Worm (Caenorhabditis elegans): ENCODE measurements around the gene F23H12.5.

The F23H12.5 gene

DNA sequence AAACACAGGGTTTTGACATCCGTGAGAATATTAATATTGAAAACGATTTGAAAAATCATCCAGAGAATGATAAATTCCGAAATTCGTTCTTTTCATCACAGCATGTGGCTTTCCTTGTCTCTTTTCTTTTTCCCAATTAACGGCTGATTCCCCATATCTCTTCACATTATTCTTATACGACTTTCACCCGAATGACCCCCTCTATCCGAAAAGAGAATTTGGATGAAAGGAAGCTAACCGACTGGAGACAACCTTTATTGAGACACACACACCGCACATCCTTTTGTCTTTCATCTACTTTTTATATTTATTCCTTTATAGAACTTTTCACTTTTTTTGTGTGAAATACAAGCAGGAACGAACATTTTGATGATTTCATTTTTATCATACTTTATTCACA lies 815 bp upstream of the F23H12.5 start:
- TF ChIP-seq ztf-4 (tag; optimal IDR thresholded peaks at IDR 0.05) = no peak
- TF ChIP-seq sma-9 (GFP tag; optimal IDR thresholded peaks at IDR 0.05) = no peak
- TF ChIP-seq sma-9 (tag; optimal IDR thresholded peaks at IDR 0.05) = no peak
- TF ChIP-seq nhr-25 (tag; optimal IDR thresholded peaks at IDR 0.05) = no peak
- TF ChIP-seq peb-1 (tag; optimal IDR thresholded peaks at IDR 0.05) = no peak
- TF ChIP-seq ceh-82 (tag; optimal IDR thresholded peaks at IDR 0.05) = no peak
- TF ChIP-seq alr-1 (tag; optimal IDR thresholded peaks at IDR 0.05) = no peak
- TF ChIP-seq sem-4 (tag; optimal IDR thresholded peaks at IDR 0.05) = no peak
- TF ChIP-seq mab-5 (tag; optimal IDR thresholded peaks at IDR 0.05) = no peak
- no peak for TF ChIP-seq mbf-1 (tag; optimal IDR thresholded peaks at IDR 0.05)
- TF ChIP-seq dmd-4 (tag; optimal IDR thresholded peaks at IDR 0.05) = no peak
- no peak for TF ChIP-seq unc-62 (GFP tag; optimal IDR thresholded peaks at IDR 0.05)

DNA sequence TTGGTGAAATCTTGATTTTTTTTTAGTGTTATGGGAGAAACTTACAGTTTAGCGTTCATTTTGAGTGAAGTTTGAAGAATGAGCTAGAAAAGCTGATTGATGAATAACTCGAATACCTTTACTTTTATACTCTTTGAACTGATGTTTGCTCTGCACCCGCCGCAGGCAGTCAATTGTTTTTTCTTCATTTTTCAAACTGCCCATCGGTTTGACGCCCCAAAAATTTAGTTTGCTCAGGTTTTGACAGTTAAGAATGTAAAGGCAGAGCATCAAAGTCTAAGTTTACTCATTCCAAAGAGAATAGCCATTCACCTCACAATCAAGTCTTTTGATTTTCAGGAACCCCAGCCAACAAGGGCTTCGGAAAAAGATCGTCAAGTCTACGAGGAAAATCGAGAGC lies 3.2 kb downstream of the F23H12.5 start, which contains the start of gene fipr-1:
TSS of gene fipr-1 (minus strand) at position 101 of the 400 bp plus-strand sequence.
- TF ChIP-seq unc-39 (tag; optimal IDR thresholded peaks at IDR 0.05) (no peak), nhr-11 (tag; optimal IDR thresholded peaks at IDR 0.05) (no peak), F13H6.1 (tag; optimal IDR thresholded peaks at IDR 0.05) (no peak), ztf-1 (GFP tag; conservative IDR thresholded peaks at IDR 0.05) (no peak), Y55F3AM.14 (GFP tag; optimal IDR thresholded peaks at IDR 0.05) (no peak), zag-1 (tag; optimal IDR thresholded peaks at IDR 0.05) (no peak)

DNA sequence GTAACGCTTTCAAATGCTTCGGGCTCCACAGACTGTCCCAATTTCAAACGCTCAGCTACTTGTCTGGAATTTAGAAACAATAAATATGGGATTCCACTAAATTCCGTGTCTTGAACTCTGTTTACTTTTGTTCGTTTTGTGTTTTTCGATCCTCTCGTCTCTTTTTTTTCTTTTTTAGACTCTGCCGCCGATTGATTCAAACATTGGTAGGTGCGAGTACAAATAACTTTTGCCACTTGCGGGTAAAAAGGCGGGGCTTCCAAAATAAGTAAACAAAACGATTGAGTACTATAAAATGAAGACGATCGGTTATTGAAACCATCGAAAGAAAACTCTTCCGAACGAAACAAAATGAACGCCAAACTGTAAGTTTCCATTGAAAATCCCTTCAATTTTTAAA lies 6.7 kb downstream of the F23H12.5 start, which contains the start of gene fipr-2:
TSS of gene fipr-2 (plus strand) at position 245 of the 400 bp plus-strand sequence.
- TF ChIP-seq mdl-1 (tag; optimal IDR thresholded peaks at IDR 0.05) (no peak), nhr-10 (tag; optimal IDR thresholded peaks at IDR 0.05) (no peak), ama-1 (optimal IDR thresholded peaks at IDR 0.05) (no peak), nhr-6 (tag; optimal IDR thresholded peaks at IDR 0.05) (no peak), mab-5 (tag; optimal IDR thresholded peaks at IDR 0.05) (no peak), nhr-23 (tag; optimal IDR thresholded peaks at IDR 0.05) (no peak), skn-1 (tag; optimal IDR thresholded peaks at IDR 0.05) (no peak)

DNA sequence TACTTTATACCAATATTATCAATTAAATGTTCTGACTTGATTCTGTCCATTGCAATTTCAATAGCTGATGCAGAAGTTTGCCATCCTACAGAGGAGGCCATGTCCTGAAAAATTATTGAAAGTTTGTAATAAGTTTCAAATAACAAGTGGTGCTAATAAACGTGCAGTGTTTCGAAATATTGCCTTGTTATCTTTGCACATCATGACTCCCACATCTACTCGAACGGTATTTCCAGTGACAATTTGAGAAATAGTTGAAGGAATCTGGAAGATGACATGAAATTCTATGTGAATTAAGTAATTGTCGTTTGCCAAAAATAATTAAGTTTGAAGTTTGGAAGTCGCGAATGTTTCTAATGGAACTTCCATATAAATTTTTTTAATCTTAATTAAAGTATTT lies 11.0 kb downstream of the F23H12.5 start, which contains the start of gene gcy-13:
TSS of gene gcy-13 (minus strand) at position 101 of the 400 bp plus-strand sequence.
- TF ChIP-seq unc-62 (GFP tag; optimal IDR thresholded peaks at IDR 0.05) = no peak
- no peak for TF ChIP-seq alr-1 (tag; optimal IDR thresholded peaks at IDR 0.05)
- no peak for TF ChIP-seq C34F6.9 (tag; optimal IDR thresholded peaks at IDR 0.05)
- no peak for TF ChIP-seq Y55F3AM.14 (GFP tag; optimal IDR thresholded peaks at IDR 0.05)
- no peak for TF ChIP-seq skn-1 (tag; optimal IDR thresholded peaks at IDR 0.05)
- no peak for TF ChIP-seq lin-13 (GFP tag; optimal IDR thresholded peaks at IDR 0.05)
- TF ChIP-seq unc-55 (GFP tag; optimal IDR thresholded peaks at IDR 0.05) = no peak

DNA sequence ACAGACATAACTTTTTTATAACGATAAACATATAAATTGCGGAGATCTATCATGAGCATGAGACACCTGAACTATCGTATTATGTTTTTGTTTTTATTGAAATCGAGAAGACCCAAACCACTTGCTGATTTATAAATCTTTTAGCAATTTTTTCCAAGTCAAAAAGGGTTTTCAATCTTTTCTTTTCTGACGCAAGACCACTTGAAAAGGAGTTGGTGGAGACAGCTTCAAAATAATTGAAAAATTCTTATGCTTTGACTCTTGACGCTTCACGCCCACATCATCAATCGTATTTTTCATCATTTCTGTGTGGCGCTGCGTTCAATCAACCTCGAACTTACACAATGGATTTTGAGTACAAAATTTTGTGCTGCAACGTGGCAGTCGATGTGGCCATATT lies 12.9 kb downstream of the F23H12.5 start, which contains the start of gene F23H12.7:
TSS of gene F23H12.7 (plus strand) at position 301 of the 400 bp plus-strand sequence.
- TF ChIP-seq F13H6.1 (tag; optimal IDR thresholded peaks at IDR 0.05) = no peak
- TF ChIP-seq aly-2 (tag; optimal IDR thresholded peaks at IDR 0.05) = no peak
- no peak for TF ChIP-seq alr-1 (tag; optimal IDR thresholded peaks at IDR 0.05)
- no peak for TF ChIP-seq Y55F3AM.14 (GFP tag; optimal IDR thresholded peaks at IDR 0.05)
- TF ChIP-seq mab-5 (tag; optimal IDR thresholded peaks at IDR 0.05) = no peak
- no peak for TF ChIP-seq nhr-77 (tag; optimal IDR thresholded peaks at IDR 0.05)
- no peak for TF ChIP-seq elt-3 (tag; optimal IDR thresholded peaks at IDR 0.05)
- no peak for TF ChIP-seq ZK546.5 (tag; optimal IDR thresholded peaks at IDR 0.05)
- TF ChIP-seq peb-1 (tag; optimal IDR thresholded peaks at IDR 0.05) = no peak
- TF ChIP-seq mdl-1 (tag; optimal IDR thresholded peaks at IDR 0.05) = no peak
- no peak for TF ChIP-seq lin-11 (tag; optimal IDR thresholded peaks at IDR 0.05)
- TF ChIP-seq ceh-16 (tag; optimal IDR thresholded peaks at IDR 0.05) = no peak
- no peak for TF ChIP-seq ztf-1 (GFP tag; conservative IDR thresholded peaks at IDR 0.05)
- no peak for TF ChIP-seq crh-2 (tag; optimal IDR thresholded peaks at IDR 0.05)
- no peak for TF ChIP-seq sma-3 (GFP tag; optimal IDR thresholded peaks at IDR 0.05)
- no peak for TF ChIP-seq dmd-4 (tag; optimal IDR thresholded peaks at IDR 0.05)
- TF ChIP-seq fos-1 (tag; optimal IDR thresholded peaks at IDR 0.05) = no peak
- TF ChIP-seq ceh-82 (tag; optimal IDR thresholded peaks at IDR 0.05) = no peak
